Fruit fly (Drosophila melanogaster) S2 (cell line): ENCODE measurements around the gene Atg4a.

ENCODE experiments used
- CG8478 ChIP-seq: fragments of >200 bp; optimal IDR thresholded peaks from 2 replicates; lab custom pipeline; 2018
- CTCF ChIP-seq, 2 experiments: fragments of >200 bp; optimal IDR thresholded peaks; 2 replicates each; lab custom pipeline; 2018

DNA sequence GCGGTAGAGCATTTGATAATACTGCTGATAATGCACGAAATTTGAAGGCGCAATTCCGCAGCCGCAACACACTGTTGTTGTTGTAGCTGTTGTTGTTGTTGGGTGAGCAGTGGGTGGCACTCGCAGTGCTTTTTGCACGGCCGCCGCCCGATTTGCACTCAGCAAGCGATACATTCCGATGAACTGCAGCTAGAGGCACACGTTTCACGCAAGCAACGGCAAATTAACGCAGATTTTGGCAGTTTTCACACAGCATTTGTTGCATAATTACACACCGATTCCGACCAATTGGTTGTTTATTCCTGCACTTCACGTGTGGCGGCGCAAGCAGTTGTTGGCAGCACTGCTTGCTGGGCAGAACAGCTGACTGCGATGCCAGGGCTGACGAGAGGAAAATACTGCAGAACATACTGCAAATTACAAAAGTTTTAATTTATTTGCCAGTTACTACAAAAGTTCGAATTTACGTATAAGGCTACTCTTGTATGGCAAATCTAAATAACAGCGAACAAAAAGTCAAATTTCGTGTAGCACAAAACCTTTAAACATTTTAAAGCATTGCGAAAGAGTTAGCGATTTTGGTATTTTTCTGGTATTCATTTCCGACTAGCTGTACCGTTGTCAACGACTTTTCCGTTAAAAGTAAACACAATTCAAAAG, 27.4 kb downstream of the Atg4a start, which contains the start of the genes PolrMT and CG14339:
- TF ChIP-seq CG8478 (lab: Kevin White, UChicago) (no peak), CTCF (optimal IDR thresholded peaks at IDR 0.05; lab: Kevin White, UChicago) (peak in 1 of 2 experiments; percentile 18)
